Fruit fly (Drosophila melanogaster) whole organism, embryonic: ENCODE measurements around the gene CG9044.

Experiments
- Ada2b ChIP-seq: fragments of 200-800 bp; sonication (Bioruptor generic); IDR thresholded peaks from 2 replicates; pipeline ENCODE4 v1.3.6; 2022; ENCODE audit warnings: missing biosample characterization, missing genetic modification characterization
- Bteb2 ChIP-seq: fragments of 200-800 bp; sonication (Bioruptor generic); optimal IDR thresholded peaks from 2 replicates; lab custom pipeline; 2016; ENCODE audit warnings: missing biosample characterization, missing genetic modification characterization
- CG11398 ChIP-seq: fragments of 200-800 bp; sonication (Bioruptor generic); optimal IDR thresholded peaks from 2 replicates; lab custom pipeline; 2016; ENCODE audit warnings: missing biosample characterization, missing genetic modification characterization
- CG12236 ChIP-seq: fragments of 200-800 bp; sonication (Bioruptor generic); optimal IDR thresholded peaks from 2 replicates; lab custom pipeline; 2016; ENCODE audit warnings: missing biosample characterization, missing genetic modification characterization
- CG12744 ChIP-seq: fragments of 200-800 bp; sonication (Bioruptor generic); optimal IDR thresholded peaks from 2 replicates; lab custom pipeline; 2016; ENCODE audit warnings: missing biosample characterization, missing genetic modification characterization
- CG13624 ChIP-seq: fragments of 200-800 bp; sonication (Bioruptor generic); optimal IDR thresholded peaks from 2 replicates; lab custom pipeline; 2016; ENCODE audit warnings: missing biosample characterization, missing genetic modification characterization
- CG14441 ChIP-seq: fragments of 200-800 bp; sonication (Bioruptor generic); IDR thresholded peaks from 2 replicates; pipeline ENCODE4 v1.3.6; 2022; ENCODE audit warnings: missing biosample characterization, missing genetic modification characterization
- CG16779 ChIP-seq: fragments of 200-800 bp; sonication (Bioruptor generic); IDR thresholded peaks from 2 replicates; pipeline ENCODE4 v1.3.6; 2022; ENCODE audit warnings: missing biosample characterization, missing genetic modification characterization
- CG17612 ChIP-seq: fragments of 200-800 bp; sonication (Bioruptor generic); IDR thresholded peaks from 2 replicates; pipeline ENCODE4 v1.3.6; 2022; ENCODE audit warnings: missing biosample characterization, missing genetic modification characterization
- CG1792 ChIP-seq: fragments of 200-800 bp; sonication (Bioruptor generic); optimal IDR thresholded peaks from 2 replicates; lab custom pipeline; 2016; ENCODE audit warnings: missing biosample characterization, missing genetic modification characterization
- CG30403 ChIP-seq: fragments of 200-800 bp; sonication (Bioruptor generic); optimal IDR thresholded peaks from 3 replicates; lab custom pipeline; 2016; ENCODE audit warnings: missing biosample characterization, missing genetic modification characterization
- CG30431 ChIP-seq: fragments of 200-800 bp; sonication (Bioruptor generic); optimal IDR thresholded peaks from 2 replicates; lab custom pipeline; 2017; ENCODE audit warnings: missing biosample characterization, missing genetic modification characterization
- CG3065 ChIP-seq: fragments of 200-800 bp; sonication (Bioruptor generic); optimal IDR thresholded peaks from 2 replicates; lab custom pipeline; 2016; ENCODE audit warnings: missing biosample characterization, missing genetic modification characterization
- CG43689 ChIP-seq: fragments of 200-800 bp; sonication (Bioruptor generic); IDR thresholded peaks from 2 replicates; pipeline ENCODE4 v1.3.6; 2022; ENCODE audit warnings: missing biosample characterization, missing genetic modification characterization
- CG4820 ChIP-seq: fragments of 200-800 bp; sonication (Bioruptor generic); optimal IDR thresholded peaks from 3 replicates; lab custom pipeline; 2016; ENCODE audit warnings: missing biosample characterization, missing genetic modification characterization
- CG6654 ChIP-seq: fragments of 200-800 bp; sonication (Bioruptor generic); optimal IDR thresholded peaks from 2 replicates; lab custom pipeline; 2017; ENCODE audit warnings: missing biosample characterization, mild to moderate bottlenecking, missing genetic modification characterization
- CG6854 ChIP-seq: fragments of 200-800 bp; sonication (Bioruptor generic); optimal IDR thresholded peaks from 3 replicates; lab custom pipeline; 2017; ENCODE audit warnings: missing biosample characterization, mild to moderate bottlenecking, missing genetic modification characterization
- CG7839 ChIP-seq: fragments of 200-800 bp; sonication (Bioruptor generic); optimal IDR thresholded peaks from 3 replicates; lab custom pipeline; 2018; ENCODE audit warnings: missing biosample characterization, mild to moderate bottlenecking, missing genetic modification characterization, moderate library complexity
- CG7987 ChIP-seq: fragments of 200-800 bp; sonication (Bioruptor generic); optimal IDR thresholded peaks from 2 replicates; lab custom pipeline; 2018; ENCODE audit warnings: missing biosample characterization, mild to moderate bottlenecking, missing genetic modification characterization, moderate library complexity
- CG8089 ChIP-seq: fragments of 200-800 bp; sonication (Bioruptor generic); optimal IDR thresholded peaks from 3 replicates; lab custom pipeline; 2016; ENCODE audit warnings: missing biosample characterization, missing genetic modification characterization
- CG9727 ChIP-seq: fragments of 200-800 bp; sonication (Bioruptor generic); optimal IDR thresholded peaks from 3 replicates; lab custom pipeline; 2017; ENCODE audit warnings: missing biosample characterization, mild to moderate bottlenecking, missing genetic modification characterization
- CTCF ChIP-seq: fragments of 200-800 bp; sonication (Bioruptor generic); optimal IDR thresholded peaks from 2 replicates; lab custom pipeline; 2017; ENCODE audit warnings: missing biosample characterization, mild to moderate bottlenecking, missing genetic modification characterization, moderate library complexity
- CoRest ChIP-seq: fragments of 200-800 bp; sonication (Bioruptor generic); optimal IDR thresholded peaks from 3 replicates; lab custom pipeline; 2018; ENCODE audit warnings: missing biosample characterization, mild to moderate bottlenecking, missing genetic modification characterization, moderate library complexity
- D ChIP-seq, 2 experiments: fragments of 200-800 bp in 1 of 2; fragments of >200 bp in 1 of 2; sonication (Bioruptor generic) in 1 of 2; optimal IDR thresholded peaks; 2 replicates in 1 of 2; 3 replicates in 1 of 2; lab custom pipeline; 2017; ENCODE audit warnings: mild to moderate bottlenecking in 1 of 2, missing biosample characterization in 1 of 2, missing genetic modification characterization in 1 of 2, missing genetic modification reagents in 1 of 2
- Dad ChIP-seq: fragments of 200-800 bp; sonication (Bioruptor generic); optimal IDR thresholded peaks from 3 replicates; lab custom pipeline; 2016; ENCODE audit warnings: missing biosample characterization, missing genetic modification characterization
- E2f1 ChIP-seq: fragments of 200-800 bp; sonication (Bioruptor generic); IDR thresholded peaks from 2 replicates; pipeline ENCODE4 v1.3.6; 2022; ENCODE audit warnings: missing biosample characterization, missing genetic modification characterization
- Hand ChIP-seq: fragments of 200-800 bp; sonication (Bioruptor generic); optimal IDR thresholded peaks from 2 replicates; lab custom pipeline; 2017; ENCODE audit warnings: mild to moderate bottlenecking, missing biosample characterization, missing genetic modification reagents, missing genetic modification characterization
- Jarid2 ChIP-seq: fragments of 200-800 bp; sonication (Bioruptor generic); optimal IDR thresholded peaks from 3 replicates; lab custom pipeline; 2017; ENCODE audit warnings: mild to moderate bottlenecking, missing biosample characterization, missing genetic modification reagents, missing genetic modification characterization
- NFAT ChIP-seq: fragments of 200-800 bp; sonication (Bioruptor generic); IDR thresholded peaks from 2 replicates; pipeline ENCODE4 v1.3.6; 2022; ENCODE audit warnings: missing biosample characterization, missing genetic modification characterization
- YL-1 ChIP-seq: fragments of 200-800 bp; sonication (Bioruptor generic); optimal IDR thresholded peaks from 3 replicates; lab custom pipeline; 2017; ENCODE audit warnings: missing biosample characterization, mild to moderate bottlenecking, missing genetic modification characterization
- al ChIP-seq: fragments of 200-800 bp; sonication (Bioruptor generic); IDR thresholded peaks from 2 replicates; pipeline ENCODE4 v1.3.6; 2022; ENCODE audit warnings: missing biosample characterization, missing genetic modification characterization
- amos ChIP-seq: fragments of 200-800 bp; sonication (Bioruptor generic); IDR thresholded peaks from 2 replicates; pipeline ENCODE4 v1.3.6; 2022; ENCODE audit warnings: missing biosample characterization, missing genetic modification characterization; ENCODE audit not compliant: partially characterized antibody
- ase ChIP-seq: fragments of 200-800 bp; sonication (Bioruptor generic); IDR thresholded peaks from 3 replicates; pipeline ENCODE4 v1.3.6; 2022; ENCODE audit warnings: missing biosample characterization, missing genetic modification characterization
- crp ChIP-seq, 2 experiments: fragments of 200-800 bp; sonication (Bioruptor generic); optimal IDR thresholded peaks; 2 replicates in 1 of 2; 3 replicates in 1 of 2; lab custom pipeline; 2017; ENCODE audit warnings: missing biosample characterization in 2 of 2, missing genetic modification characterization in 2 of 2, mild to moderate bottlenecking in 1 of 2, moderate library complexity in 1 of 2
- dati ChIP-seq: fragments of 200-800 bp; sonication (Bioruptor generic); IDR thresholded peaks from 2 replicates; pipeline ENCODE4 v1.3.6; 2022; ENCODE audit warnings: missing biosample characterization, missing genetic modification characterization
- dysf ChIP-seq: fragments of 200-800 bp; sonication (Bioruptor generic); IDR thresholded peaks from 3 replicates; pipeline ENCODE4 v1.3.6; 2022; ENCODE audit warnings: missing biosample characterization, missing genetic modification characterization
- fd102C ChIP-seq: fragments of 200-800 bp; sonication (Bioruptor generic); optimal IDR thresholded peaks from 2 replicates; lab custom pipeline; 2018; ENCODE audit warnings: missing biosample characterization, mild to moderate bottlenecking, missing genetic modification characterization, moderate library complexity
- fu2 ChIP-seq: fragments of 200-800 bp; sonication (Bioruptor generic); optimal IDR thresholded peaks from 2 replicates; lab custom pipeline; 2016; ENCODE audit warnings: missing biosample characterization, missing genetic modification characterization
- gcm ChIP-seq: fragments of 200-800 bp; sonication (Bioruptor generic); optimal IDR thresholded peaks from 2 replicates; lab custom pipeline; 2019; ENCODE audit warnings: missing biosample characterization, mild to moderate bottlenecking, missing genetic modification characterization, moderate library complexity
- gt ChIP-seq: fragments of 200-800 bp; sonication (Bioruptor generic); IDR thresholded peaks from 2 replicates; pipeline ENCODE4 v1.3.6; 2022; ENCODE audit warnings: missing biosample characterization, missing genetic modification characterization
- hbn ChIP-seq: fragments of 200-800 bp; sonication (Bioruptor generic); IDR thresholded peaks from 2 replicates; pipeline ENCODE4 v1.3.6; 2022; ENCODE audit warnings: missing biosample characterization, missing genetic modification characterization; ENCODE audit not compliant: partially characterized antibody
- her ChIP-seq: fragments of 200-800 bp; sonication (Bioruptor generic); optimal IDR thresholded peaks from 2 replicates; lab custom pipeline; 2016; ENCODE audit warnings: missing biosample characterization, missing genetic modification characterization
- kah ChIP-seq: fragments of 200-800 bp; sonication (Bioruptor generic); optimal IDR thresholded peaks from 2 replicates; lab custom pipeline; 2018; ENCODE audit warnings: missing biosample characterization, mild to moderate bottlenecking, missing genetic modification characterization
- mld ChIP-seq: fragments of 200-800 bp; sonication (Bioruptor generic); IDR thresholded peaks from 3 replicates; pipeline ENCODE4 v1.3.6; 2022; ENCODE audit warnings: missing biosample characterization, missing genetic modification characterization; ENCODE audit not compliant: partially characterized antibody
- nerfin-1 ChIP-seq: fragments of 200-800 bp; sonication (Bioruptor generic); optimal IDR thresholded peaks from 3 replicates; lab custom pipeline; 2019; ENCODE audit warnings: missing biosample characterization, mild to moderate bottlenecking, missing genetic modification characterization, moderate library complexity
- org-1 ChIP-seq: fragments of 200-800 bp; sonication (Bioruptor generic); optimal IDR thresholded peaks from 2 replicates; lab custom pipeline; 2017; ENCODE audit warnings: missing biosample characterization, missing genetic modification characterization
- pho ChIP-seq: fragments of 200-800 bp; sonication (Bioruptor generic); optimal IDR thresholded peaks from 2 replicates; lab custom pipeline; 2016; ENCODE audit warnings: missing biosample characterization, missing genetic modification characterization
- sens ChIP-seq: fragments of 200-800 bp; sonication (Bioruptor generic); peaks from one replicate; lab custom pipeline; 2016; ENCODE audit warnings: missing biosample characterization, missing genetic modification characterization
- ttk ChIP-seq: fragments of 200-800 bp; sonication (Bioruptor generic); IDR thresholded peaks from 2 replicates; pipeline ENCODE4 v2.1.2; 2022; ENCODE audit warnings: missing biosample characterization, missing genetic modification characterization
- vfl ChIP-seq: fragments of 200-800 bp; sonication (Bioruptor generic); optimal IDR thresholded peaks from 2 replicates; lab custom pipeline; 2016; ENCODE audit warnings: missing biosample characterization, missing genetic modification characterization
- yki ChIP-seq: fragments of >200 bp; optimal IDR thresholded peaks from 3 replicates; lab custom pipeline; 2018

The CG9044 gene

dm6 chr2L:5997609-5998229, 48.5 kb downstream of the CG9044 start (continued):
- TF ChIP-seq D (optimal IDR thresholded peaks at IDR 0.05; lab: Kevin White, UChicago) (no peak), D (GFP tag; optimal IDR thresholded peaks at IDR 0.05; lab: Kevin White, UChicago) (peak; percentile 52), al (GFP tag; lab: Robert Waterston, UW) (no peak), org-1 (GFP tag; lab: Kevin White, UChicago) (peak; percentile 50), Hand (GFP tag; lab: Kevin White, UChicago) (no peak), CG30431 (no peak), CG7987 (GFP tag; lab: Kevin White, UChicago) (peak; percentile 66), CG11398 (no peak), CG6654 (GFP tag; lab: Kevin White, UChicago) (no peak), CG7839 (tag; lab: Kevin White, UChicago) (no peak), NFAT (0 out of 2 replicates have a peak, but pooled peaks have one; percentile 11), CG9727 (GFP tag; lab: Kevin White, UChicago) (peak; percentile 67), CG13624 (peak; percentile 3), CG6854 (GFP tag; lab: Kevin White, UChicago) (peak; percentile 67), CG3065 (GFP tag; lab: Kevin White, UChicago) (no peak), nerfin-1 (tag; lab: Kevin White, UChicago) (peak; percentile 72), her (no peak), fd102C (peak; percentile 13), hbn (no peak), CG8089 (GFP tag; lab: Kevin White, UChicago) (no peak), vfl (GFP tag; lab: Kevin White, UChicago) (no peak), CG12236 (GFP tag; lab: Kevin White, UChicago) (no peak), CG16779 (no peak), crp (GFP tag; optimal IDR thresholded peaks at IDR 0.05; lab: Kevin White, UChicago) (peak in 1 of 2 experiments; percentile 32), CG43689 (no peak), ttk (no peak), CTCF (GFP tag; lab: Kevin White, UChicago) (peak; percentile 47), CG12744 (GFP tag; lab: Kevin White, UChicago) (no peak), sens (peak; percentile 81), dysf (GFP tag; lab: Robert Waterston, UW) (peak; percentile 25; the same call in 1 of the 3 replicates), fu2 (no peak), Dad (peak; percentile 20), CoRest (tag; lab: Kevin White, UChicago) (peak; percentile 39), mld (GFP tag; lab: Robert Waterston, UW) (no peak), CG1792 (GFP tag; lab: Kevin White, UChicago) (peak; percentile 16), Bteb2 (no peak), ase (GFP tag; lab: Robert Waterston, UW) (no peak), gcm (GFP tag; lab: Kevin White, UChicago) (peak; percentile 57), YL-1 (GFP tag; lab: Kevin White, UChicago) (peak; percentile 39), dati (GFP tag; lab: Robert Waterston, UW) (no peak), amos (GFP tag; lab: Robert Waterston, UW) (no peak), CG4820 (GFP tag; lab: Kevin White, UChicago) (no peak), kah (GFP tag; lab: Kevin White, UChicago) (peak; percentile 90), CG17612 (GFP tag; lab: Robert Waterston, UW) (no peak), Jarid2 (GFP tag; lab: Kevin White, UChicago) (peak; percentile 60), Ada2b (GFP tag; lab: Robert Waterston, UW) (no peak), CG14441 (GFP tag; lab: Robert Waterston, UW) (0 out of 2 replicates have a peak, but pooled peaks have one; percentile 8), pho (no peak), E2f1 (no peak), CG30403 (GFP tag; lab: Kevin White, UChicago) (no peak), yki (lab: Kevin White, UChicago) (no peak), gt (GFP tag; lab: Robert Waterston, UW) (0 out of 2 replicates have a peak, but pooled peaks have one; percentile 34)
